Fruit fly (Drosophila melanogaster): ENCODE measurements around the gene CG15525.

Gene CG15525

dm6 chr3R:30039494-30039893, 42.0 kb upstream of the CG15525 start, which contains the start of the genes janA, Sry-alpha and Sry-beta (continued):
- TF ChIP-seq lmd (GFP tag; IDR thresholded peaks at IDR 0.05) (no peak), luna (GFP tag; optimal IDR thresholded peaks at IDR 0.05) (no peak), Mrtf (GFP tag; IDR thresholded peaks at IDR 0.05) (no peak), row (GFP tag; IDR thresholded peaks at IDR 0.05) (peak; percentile 69), CG11723 (GFP tag; optimal IDR thresholded peaks at IDR 0.05) (no peak), CG3407 (GFP tag; optimal IDR thresholded peaks at IDR 0.05) (no peak), CG12299 (tag; optimal IDR thresholded peaks at IDR 0.05) (no peak), CG13624 (GFP tag; optimal IDR thresholded peaks at IDR 0.05) (no peak), NC2α (GFP tag; optimal IDR thresholded peaks at IDR 0.05) (no peak), CG11085 (GFP tag; IDR thresholded peaks at IDR 0.05) (no peak), CG17802 (tag; optimal IDR thresholded peaks at IDR 0.05) (no peak), vfl (GFP tag; optimal IDR thresholded peaks at IDR 0.05) (no peak), GATAe (GFP tag; conservative IDR thresholded peaks at IDR 0.05) (no peak), Trl (optimal IDR thresholded peaks at IDR 0.05) (no peak), Trl (GFP tag; optimal IDR thresholded peaks at IDR 0.05) (no peak), CG13775 (GFP tag; optimal IDR thresholded peaks at IDR 0.05) (peak; percentile 30), CG17359 (tag; optimal IDR thresholded peaks at IDR 0.05) (no peak), br (optimal IDR thresholded peaks at IDR 0.05) (no peak), CG2120 (GFP tag; optimal IDR thresholded peaks at IDR 0.05) (no peak), E2f1 (GFP tag; IDR thresholded peaks at IDR 0.05) (no peak), CG12104 (GFP tag; optimal IDR thresholded peaks at IDR 0.05) (no peak), Adf1 (GFP tag; IDR thresholded peaks at IDR 0.05) (peak; percentile 51), ttk (GFP tag; IDR thresholded peaks at IDR 0.05) (no peak), dpn (GFP tag; optimal IDR thresholded peaks at IDR 0.05) (peak in 1 of 2 experiments; percentile 16), tx (GFP tag; optimal IDR thresholded peaks at IDR 0.05) (no peak), ken (GFP tag; IDR thresholded peaks at IDR 0.05) (no peak), CG8478 (optimal IDR thresholded peaks at IDR 0.05) (no peak), Myb (GFP tag; optimal IDR thresholded peaks at IDR 0.05) (peak; percentile 29), Lhr (GFP tag; optimal IDR thresholded peaks at IDR 0.05) (peak; percentile 24), CG10209 (GFP tag; optimal IDR thresholded peaks at IDR 0.05) (no peak), Dfd (GFP tag; optimal IDR thresholded peaks at IDR 0.05) (no peak), lbe (GFP tag; optimal IDR thresholded peaks at IDR 0.05) (no peak), CG10431 (GFP tag; optimal IDR thresholded peaks at IDR 0.05) (no peak), sc (optimal IDR thresholded peaks at IDR 0.05) (no peak), sc (GFP tag; optimal IDR thresholded peaks at IDR 0.05) (no peak), HLH54F (GFP tag; optimal IDR thresholded peaks at IDR 0.05) (no peak), psq (GFP tag; optimal IDR thresholded peaks at IDR 0.05) (no peak), unpg (GFP tag; optimal IDR thresholded peaks at IDR 0.05) (no peak), Taf1 (GFP tag; IDR thresholded peaks at IDR 0.05) (no peak), CG7745 (tag; optimal IDR thresholded peaks at IDR 0.05) (no peak), mirr (GFP tag; optimal IDR thresholded peaks at IDR 0.05) (no peak), D19A (tag; optimal IDR thresholded peaks at IDR 0.05) (no peak), Scr (GFP tag; IDR thresholded peaks at IDR 0.05; ENCODE audit: partially characterized antibody) (peak; percentile 99), CG2678 (tag; optimal IDR thresholded peaks at IDR 0.05) (no peak), tgo (GFP tag; IDR thresholded peaks at IDR 0.05) (no peak), CG1602 (GFP tag; optimal IDR thresholded peaks at IDR 0.05) (no peak), odd (GFP tag; optimal IDR thresholded peaks at IDR 0.05) (no peak), ATbp (GFP tag; optimal IDR thresholded peaks at IDR 0.05) (no peak), sob (GFP tag; IDR thresholded peaks at IDR 0.05) (peak; percentile 37; the same call in 1 of the 2 replicates), TFAM (GFP tag; optimal IDR thresholded peaks at IDR 0.05) (no peak), CG10543 (GFP tag; optimal IDR thresholded peaks at IDR 0.05) (no peak), otp (GFP tag; IDR thresholded peaks at IDR 0.05) (no peak), h (optimal IDR thresholded peaks at IDR 0.05) (no peak), cato (GFP tag; optimal IDR thresholded peaks at IDR 0.05; ENCODE audit: borderline replicate concordance) (no peak)
